Fruit fly (Drosophila melanogaster): ENCODE results near the gene Kaz-m1.

The Kaz-m1 gene

DNA sequence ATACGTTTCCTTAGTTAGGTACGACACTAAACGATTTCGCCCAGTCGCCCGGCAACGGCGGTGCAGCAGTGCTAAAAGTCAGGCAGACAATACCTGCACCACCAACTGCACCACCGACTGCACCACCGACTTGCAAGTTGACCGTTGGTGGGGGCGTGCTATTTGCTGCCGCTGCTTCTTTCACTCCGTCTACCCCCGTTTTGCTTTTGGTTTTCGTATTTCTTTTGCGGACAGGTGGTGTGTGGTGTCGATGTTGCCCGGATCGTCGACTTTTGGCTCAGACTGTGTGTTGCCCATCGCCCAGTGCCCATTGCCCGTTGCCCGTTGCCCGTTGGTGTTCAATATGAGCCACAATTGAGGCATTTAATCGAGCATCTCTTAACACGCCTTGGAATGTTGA lies 50.2 kb downstream of the Kaz-m1 start:
- TF ChIP-seq woc (GFP tag; optimal IDR thresholded peaks at IDR 0.05): no peak
- no peak for TF ChIP-seq usp (GFP tag; optimal IDR thresholded peaks at IDR 0.05)
- no peak for TF ChIP-seq CG9705 (GFP tag; optimal IDR thresholded peaks at IDR 0.05)
- TF ChIP-seq sv (GFP tag; optimal IDR thresholded peaks at IDR 0.05): no peak
- TF ChIP-seq fru (GFP tag; optimal IDR thresholded peaks at IDR 0.05): no peak
- no peak for TF ChIP-seq foxo (GFP tag; optimal IDR thresholded peaks at IDR 0.05)
- TF ChIP-seq N (GFP tag; optimal IDR thresholded peaks at IDR 0.05): no peak
- TF ChIP-seq dsf (GFP tag; optimal IDR thresholded peaks at IDR 0.05; ENCODE audit: borderline replicate concordance): no peak
- TF ChIP-seq Vsx2 (GFP tag; optimal IDR thresholded peaks at IDR 0.05; ENCODE audit: partially characterized antibody): no peak
- TF ChIP-seq Dif (GFP tag; optimal IDR thresholded peaks at IDR 0.05; ENCODE audit: partially characterized antibody): no peak
- no peak for TF ChIP-seq sage (GFP tag; optimal IDR thresholded peaks at IDR 0.05)
- no peak for TF ChIP-seq brk (GFP tag; optimal IDR thresholded peaks at IDR 0.05)
- TF ChIP-seq GATAd (GFP tag; optimal IDR thresholded peaks at IDR 0.05): no peak
- no peak for TF ChIP-seq OdsH (GFP tag; optimal IDR thresholded peaks at IDR 0.05)
- TF ChIP-seq Hr83 (GFP tag; optimal IDR thresholded peaks at IDR 0.05; ENCODE audit: poor library complexity, severe bottlenecking): no peak
- TF ChIP-seq rgr (GFP tag; optimal IDR thresholded peaks at IDR 0.05): no peak
- no peak for TF ChIP-seq ey (GFP tag; optimal IDR thresholded peaks at IDR 0.05)
- no peak for TF ChIP-seq Mio (GFP tag; optimal IDR thresholded peaks at IDR 0.05)

All from whole organism, wandering third instar larva.